Worm (Caenorhabditis elegans) whole organism, L2 larva: Measurements from ENCODE around the gene B0294.3.

Experiments
- C34F6.9 ChIP-seq: fragments of 150-350 bp; optimal IDR thresholded peaks from 2 replicates; lab custom pipeline; 2014; ENCODE audit warnings: missing biosample characterization, missing genetic modification characterization
- F13H6.1 ChIP-seq: sonication (generic microtip); optimal IDR thresholded peaks from 2 replicates; lab custom pipeline; 2016; ENCODE audit warnings: missing genetic modification characterization, missing compliant biosample characterization
- R02D3.7 ChIP-seq: fragments of 150-350 bp; optimal IDR thresholded peaks from 2 replicates; lab custom pipeline; 2014; ENCODE audit warnings: missing biosample characterization, missing genetic modification characterization
- Y55F3AM.14 ChIP-seq: fragments of 200-800 bp; sonication (Bioruptor generic); optimal IDR thresholded peaks from 2 replicates; lab custom pipeline; 2018; ENCODE audit warnings: mild to moderate bottlenecking, missing genetic modification characterization, missing compliant biosample characterization
- ZK546.5 ChIP-seq: sonication (generic microtip); optimal IDR thresholded peaks from 2 replicates; lab custom pipeline; 2017; ENCODE audit warnings: missing biosample characterization, missing genetic modification characterization
- alr-1 ChIP-seq: fragments of 150-350 bp; optimal IDR thresholded peaks from 2 replicates; lab custom pipeline; 2014; ENCODE audit warnings: missing biosample characterization, missing genetic modification characterization
- aly-2 ChIP-seq: fragments of 150-350 bp; optimal IDR thresholded peaks from 2 replicates; lab custom pipeline; 2014; ENCODE audit warnings: missing biosample characterization, missing genetic modification characterization
- ama-1 ChIP-seq: fragments of 150-350 bp; optimal IDR thresholded peaks from 2 replicates; lab custom pipeline; 2018; ENCODE audit warnings: inconsistent platforms
- blmp-1 ChIP-seq: sonication (generic microtip); optimal IDR thresholded peaks from 2 replicates; lab custom pipeline; 2017; ENCODE audit warnings: missing genetic modification characterization, mild to moderate bottlenecking, missing compliant biosample characterization, antibody characterized with exemption, moderate library complexity; ENCODE audit not compliant: insufficient read depth
- ceh-16 ChIP-seq: fragments of 150-350 bp; optimal IDR thresholded peaks from 2 replicates; lab custom pipeline; 2014; ENCODE audit warnings: missing biosample characterization, missing genetic modification characterization
- ceh-82 ChIP-seq: fragments of 150-350 bp; optimal IDR thresholded peaks from 2 replicates; lab custom pipeline; 2014; ENCODE audit warnings: missing biosample characterization, missing genetic modification characterization
- crh-2 ChIP-seq: sonication (generic microtip); optimal IDR thresholded peaks from 2 replicates; lab custom pipeline; 2017; ENCODE audit warnings: missing biosample characterization, missing genetic modification characterization
- dmd-4 ChIP-seq: sonication (generic microtip); optimal IDR thresholded peaks from 2 replicates; lab custom pipeline; 2017; ENCODE audit warnings: missing biosample characterization, missing genetic modification characterization
- elt-1 ChIP-seq: fragments of 150-350 bp; optimal IDR thresholded peaks from 2 replicates; lab custom pipeline; 2014; ENCODE audit warnings: missing biosample characterization, missing genetic modification characterization
- fos-1 ChIP-seq: fragments of 150-350 bp; optimal IDR thresholded peaks from 2 replicates; lab custom pipeline; 2014; ENCODE audit warnings: missing biosample characterization, missing genetic modification characterization
- gmeb-1 ChIP-seq: fragments of 150-350 bp; optimal IDR thresholded peaks from 2 replicates; lab custom pipeline; 2014; ENCODE audit warnings: missing biosample characterization, missing genetic modification characterization
- lin-11 ChIP-seq: fragments of 150-350 bp; sonication (generic microtip); optimal IDR thresholded peaks from 2 replicates; lab custom pipeline; 2014; ENCODE audit warnings: missing biosample characterization, missing genetic modification characterization, inconsistent platforms, mixed read lengths
- lin-13 ChIP-seq: fragments of 150-350 bp; optimal IDR thresholded peaks from 2 replicates; lab custom pipeline; 2014; ENCODE audit warnings: missing biosample characterization, missing genetic modification reagents, missing genetic modification characterization
- lin-39 ChIP-seq: fragments of 150-350 bp; optimal IDR thresholded peaks from 2 replicates; lab custom pipeline; 2014; ENCODE audit warnings: missing biosample characterization, missing genetic modification reagents, missing genetic modification characterization
- lsy-2 ChIP-seq, 2 experiments: fragments of 150-350 bp in 1 of 2; sonication (generic microtip) in 1 of 2; optimal IDR thresholded peaks; 2 replicates each; lab custom pipeline; 2014 to 2017; ENCODE audit warnings: missing biosample characterization in 2 of 2, missing genetic modification characterization in 2 of 2
- mab-5 ChIP-seq: fragments of 150-350 bp; optimal IDR thresholded peaks from 2 replicates; lab custom pipeline; 2014; ENCODE audit warnings: missing biosample characterization, missing genetic modification characterization
- mdl-1 ChIP-seq, 2 experiments: fragments of 150-350 bp in 1 of 2; sonication (generic microtip) in 1 of 2; optimal IDR thresholded peaks; 2 replicates each; lab custom pipeline; 2017; ENCODE audit warnings: missing biosample characterization in 2 of 2, missing genetic modification characterization in 2 of 2
- nhr-10 ChIP-seq: sonication (generic microtip); optimal IDR thresholded peaks from 2 replicates; lab custom pipeline; 2017; ENCODE audit warnings: missing biosample characterization, missing genetic modification characterization
- nhr-11 ChIP-seq: fragments of 150-350 bp; optimal IDR thresholded peaks from 2 replicates; lab custom pipeline; 2014; ENCODE audit warnings: missing biosample characterization, missing genetic modification characterization
- nhr-129 ChIP-seq: fragments of 150-350 bp; optimal IDR thresholded peaks from 2 replicates; lab custom pipeline; 2014; ENCODE audit warnings: missing biosample characterization, missing genetic modification characterization
- nhr-21 ChIP-seq: fragments of 150-350 bp; optimal IDR thresholded peaks from 2 replicates; lab custom pipeline; 2014; ENCODE audit warnings: missing biosample characterization, missing genetic modification characterization
- nhr-23 ChIP-seq: fragments of 150-350 bp; optimal IDR thresholded peaks from 2 replicates; lab custom pipeline; 2014; ENCODE audit warnings: missing biosample characterization, missing genetic modification reagents, missing genetic modification characterization
- nhr-237 ChIP-seq: fragments of 150-350 bp; optimal IDR thresholded peaks from 2 replicates; lab custom pipeline; 2014; ENCODE audit warnings: missing biosample characterization, missing genetic modification characterization
- nhr-25 ChIP-seq: fragments of 150-350 bp; sonication (generic microtip); optimal IDR thresholded peaks from 3 replicates; lab custom pipeline; 2014; ENCODE audit warnings: missing biosample characterization, missing genetic modification characterization
- nhr-6 ChIP-seq: fragments of 150-350 bp; optimal IDR thresholded peaks from 2 replicates; lab custom pipeline; 2014; ENCODE audit warnings: missing biosample characterization, missing genetic modification characterization
- nhr-77 ChIP-seq: fragments of 150-350 bp; optimal IDR thresholded peaks from 2 replicates; lab custom pipeline; 2014; ENCODE audit warnings: missing biosample characterization, missing genetic modification characterization
- peb-1 ChIP-seq: fragments of 150-350 bp; optimal IDR thresholded peaks from 2 replicates; lab custom pipeline; 2014; ENCODE audit warnings: missing biosample characterization, missing genetic modification characterization
- sem-4 ChIP-seq: fragments of 150-350 bp; optimal IDR thresholded peaks from 2 replicates; lab custom pipeline; 2014; ENCODE audit warnings: missing biosample characterization, missing genetic modification reagents, missing genetic modification characterization
- skn-1 ChIP-seq: sonication (generic microtip); optimal IDR thresholded peaks from 2 replicates; lab custom pipeline; 2017; ENCODE audit warnings: missing biosample characterization, missing genetic modification characterization
- sma-3 ChIP-seq: sonication (generic microtip); optimal IDR thresholded peaks from 2 replicates; lab custom pipeline; 2016; ENCODE audit warnings: missing genetic modification reagents, missing genetic modification characterization, missing compliant biosample characterization
- sma-9 ChIP-seq, 2 experiments: fragments of 150-350 bp in 1 of 2; sonication (generic microtip) in 1 of 2; optimal IDR thresholded peaks; 2 replicates each; lab custom pipeline; 2014 to 2016; ENCODE audit warnings: missing genetic modification characterization in 2 of 2, mild to moderate bottlenecking in 1 of 2, missing biosample characterization in 1 of 2, missing compliant biosample characterization in 1 of 2, missing genetic modification reagents in 1 of 2, moderate library complexity in 1 of 2
- unc-39 ChIP-seq: fragments of 150-350 bp; optimal IDR thresholded peaks from 2 replicates; lab custom pipeline; 2014; ENCODE audit warnings: missing biosample characterization, missing genetic modification characterization
- unc-55 ChIP-seq: fragments of 150-350 bp; sonication (generic microtip); optimal IDR thresholded peaks from 3 replicates; lab custom pipeline; 2014; ENCODE audit warnings: missing biosample characterization, missing genetic modification reagents, missing genetic modification characterization
- ztf-1 ChIP-seq: fragments of 200-800 bp; sonication (Bioruptor generic); conservative IDR thresholded peaks from 2 replicates; pipeline ENCODE4 v1.3.6; 2022; ENCODE audit warnings: missing genetic modification characterization, missing compliant biosample characterization
- ztf-4 ChIP-seq: fragments of 150-350 bp; optimal IDR thresholded peaks from 2 replicates; lab custom pipeline; 2014; ENCODE audit warnings: missing biosample characterization, missing genetic modification characterization

B0294.3 gene

DNA sequence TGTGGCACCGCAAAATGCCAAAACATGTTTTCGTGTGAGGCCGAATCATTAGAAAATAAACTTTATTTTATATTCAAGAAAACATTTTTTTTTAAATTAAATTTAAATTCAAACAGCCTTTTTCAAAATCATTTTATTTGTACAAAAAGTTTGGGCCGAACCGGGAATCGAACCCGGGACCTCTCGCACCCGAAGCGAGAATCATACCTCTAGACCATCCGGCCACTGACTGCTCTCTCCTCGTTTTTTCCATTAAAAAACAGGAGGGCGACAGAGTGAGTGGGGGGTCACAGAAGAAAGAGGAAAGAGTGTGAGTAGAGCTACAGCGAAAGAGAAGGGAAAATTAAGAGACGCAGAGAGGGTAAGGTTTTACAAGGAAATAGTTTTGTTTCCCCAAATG, 11.3 kb upstream of the B0294.3 start (continued):
- no peak for TF ChIP-seq sem-4
- no peak for TF ChIP-seq nhr-10 (tag; lab: Kevin White, UChicago)
- no peak for TF ChIP-seq alr-1 (tag; lab: Kevin White, UChicago)
- peak; percentile 14 for TF ChIP-seq Y55F3AM.14 (GFP tag; lab: Kevin White, UChicago)
- no peak for TF ChIP-seq nhr-23 (tag; lab: Kevin White, UChicago)
- TF ChIP-seq blmp-1: no peak
- TF ChIP-seq unc-39 (tag; lab: Kevin White, UChicago): no peak
- no peak for TF ChIP-seq peb-1
- TF ChIP-seq nhr-25: no peak
- no peak for TF ChIP-seq nhr-6 (tag; lab: Kevin White, UChicago)
- peak; percentile 36 for TF ChIP-seq crh-2 (tag; lab: Kevin White, UChicago)
- TF ChIP-seq R02D3.7 (tag; lab: Kevin White, UChicago): no peak
- TF ChIP-seq unc-55 (GFP tag; lab: Kevin White, UChicago): peak; percentile 71
- peak; percentile 74 for TF ChIP-seq nhr-129 (tag; lab: Kevin White, UChicago)
- peak; percentile 38 for TF ChIP-seq C34F6.9 (tag; lab: Kevin White, UChicago)
- TF ChIP-seq lsy-2 (tag; optimal IDR thresholded peaks at IDR 0.05; lab: Kevin White, UChicago): peak; percentile 50 to 79
- peak; percentile 43 for TF ChIP-seq sma-3 (GFP tag; lab: Kevin White, UChicago)
- no peak for TF ChIP-seq skn-1 (tag; lab: Kevin White, UChicago)
- no peak for TF ChIP-seq ama-1 (lab: Kevin White, UChicago)
- peak; percentile 5 for TF ChIP-seq ceh-82

DNA sequence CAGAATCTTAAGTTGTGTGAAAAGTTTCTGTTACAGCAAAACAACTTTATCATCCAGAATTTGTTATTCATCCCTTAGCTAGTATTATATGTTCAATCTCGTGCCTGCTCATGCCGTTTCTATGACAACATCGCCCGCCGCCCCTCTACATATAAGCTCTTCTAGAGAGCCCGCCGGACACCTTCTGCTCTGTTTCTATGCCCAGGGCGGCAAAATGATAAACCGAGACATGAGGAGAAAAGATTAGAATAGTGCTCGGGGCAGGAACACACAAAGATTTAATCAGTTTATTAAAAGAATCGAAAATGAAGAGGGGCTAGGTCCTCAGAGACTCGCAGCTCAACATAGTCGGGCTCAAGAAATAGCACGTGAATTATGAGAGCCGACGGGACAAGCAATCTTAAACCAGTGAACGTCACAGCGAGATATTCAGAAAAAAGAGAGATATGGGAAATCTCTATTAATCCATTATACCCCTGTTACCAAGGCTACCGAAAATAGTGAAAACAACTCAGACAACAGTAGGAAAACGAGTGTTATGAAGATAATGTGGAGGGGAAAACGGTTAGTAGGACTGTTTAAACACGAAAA, 3.4 kb upstream of the B0294.3 start:
- TF ChIP-seq mdl-1 (tag; optimal IDR thresholded peaks at IDR 0.05; lab: Kevin White, UChicago) (no peak), F13H6.1 (peak; percentile 35), C34F6.9 (tag; lab: Kevin White, UChicago) (peak; percentile 43), lin-13 (GFP tag; lab: Kevin White, UChicago) (peak; percentile 57), skn-1 (tag; lab: Kevin White, UChicago) (no peak), sma-9 (GFP tag; optimal IDR thresholded peaks at IDR 0.05; lab: Kevin White, UChicago) (peak; percentile 24), sma-9 (tag; optimal IDR thresholded peaks at IDR 0.05; lab: Kevin White, UChicago) (no peak), fos-1 (peak; percentile 5), elt-1 (tag; lab: Kevin White, UChicago) (no peak), unc-39 (tag; lab: Kevin White, UChicago) (no peak), nhr-129 (tag; lab: Kevin White, UChicago) (peak; percentile 72), mab-5 (tag; lab: Kevin White, UChicago) (peak; percentile 30), crh-2 (tag; lab: Kevin White, UChicago) (peak; percentile 56), peb-1 (no peak), unc-55 (GFP tag; lab: Kevin White, UChicago) (peak; percentile 26), ceh-16 (tag; lab: Kevin White, UChicago) (no peak), sem-4 (peak; percentile 2), nhr-21 (tag; lab: Kevin White, UChicago) (peak; percentile 71), ztf-4 (tag; lab: Kevin White, UChicago) (peak; percentile 35), nhr-23 (tag; lab: Kevin White, UChicago) (no peak), nhr-237 (peak; percentile 27), nhr-10 (tag; lab: Kevin White, UChicago) (no peak), nhr-25 (no peak), lin-11 (peak; percentile 80), ZK546.5 (tag; lab: Kevin White, UChicago) (peak; percentile 21), sma-3 (GFP tag; lab: Kevin White, UChicago) (no peak), ama-1 (lab: Kevin White, UChicago) (no peak), gmeb-1 (tag; lab: Kevin White, UChicago) (peak; percentile 60), ztf-1 (GFP tag; lab: Robert Waterston, UW) (no peak), lsy-2 (tag; optimal IDR thresholded peaks at IDR 0.05; lab: Kevin White, UChicago) (peak; percentile 50 to 82)

DNA sequence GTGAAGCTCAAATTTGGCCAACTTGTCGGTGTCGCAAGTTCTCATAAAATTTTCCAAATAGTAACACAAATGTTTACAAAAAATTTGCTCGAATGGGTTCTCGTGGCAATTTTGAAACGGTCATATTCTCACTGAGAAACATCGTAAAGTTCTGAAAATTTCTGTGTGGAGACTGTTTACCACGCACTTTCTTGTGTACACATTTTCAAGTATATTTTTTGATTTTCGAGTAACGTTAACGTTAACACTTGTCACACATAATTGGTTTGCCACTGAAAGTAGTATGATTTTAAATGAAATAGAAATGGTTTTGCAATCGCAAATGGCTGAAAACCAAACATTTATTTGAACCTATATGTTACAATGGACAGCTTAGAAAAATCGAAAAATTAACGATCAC, 1.2 kb upstream of the B0294.3 start:
- TF ChIP-seq crh-2 (tag; lab: Kevin White, UChicago) (no peak), alr-1 (tag; lab: Kevin White, UChicago) (no peak), F13H6.1 (no peak), gmeb-1 (tag; lab: Kevin White, UChicago) (no peak), nhr-77 (no peak), lin-39 (no peak), unc-55 (GFP tag; lab: Kevin White, UChicago) (no peak), sma-3 (GFP tag; lab: Kevin White, UChicago) (no peak), lin-13 (GFP tag; lab: Kevin White, UChicago) (no peak), ceh-16 (tag; lab: Kevin White, UChicago) (no peak), nhr-11 (tag; lab: Kevin White, UChicago) (no peak), dmd-4 (tag; lab: Kevin White, UChicago) (no peak), Y55F3AM.14 (GFP tag; lab: Kevin White, UChicago) (no peak), aly-2 (tag; lab: Kevin White, UChicago) (no peak)
- TF ChIP-seq, all 48 proteins: peak for 0
